Worm (Caenorhabditis elegans) whole organism, L4 larva: ENCODE results near the gene jac-1.

Source experiments
- dmd-8 ChIP-seq: fragments of 200-800 bp; sonication (Bioruptor generic); IDR thresholded peaks from 2 replicates; pipeline ENCODE4 v1.3.6; 2022; ENCODE audit warnings: missing genetic modification characterization, missing compliant biosample characterization
- duxl-1 ChIP-seq: sonication (generic microtip); optimal IDR thresholded peaks from 2 replicates; lab custom pipeline; 2016; ENCODE audit warnings: mild to moderate bottlenecking, missing genetic modification characterization, moderate library complexity, missing compliant biosample characterization; ENCODE audit not compliant: poor library complexity
- jun-1 ChIP-seq: fragments of 150-350 bp; optimal IDR thresholded peaks from 2 replicates; lab custom pipeline; 2014; ENCODE audit warnings: missing biosample characterization, missing genetic modification reagents, missing genetic modification characterization
- madf-5 ChIP-seq, 2 experiments: fragments of 200-800 bp; sonication (Bioruptor generic); IDR thresholded peaks; 2 replicates each; pipeline ENCODE4 v1.3.6; 2022; ENCODE audit warnings: missing compliant biosample characterization in 2 of 2, missing genetic modification characterization in 2 of 2
- nhr-77 ChIP-seq: fragments of 150-350 bp; optimal IDR thresholded peaks from 2 replicates; lab custom pipeline; 2014; ENCODE audit warnings: missing biosample characterization, missing genetic modification characterization
- snpc-4 ChIP-seq: fragments of 150-350 bp; optimal IDR thresholded peaks from 2 replicates; lab custom pipeline; 2014; ENCODE audit warnings: missing biosample characterization, missing genetic modification characterization
- unc-62 ChIP-seq, 3 experiments: fragments of 150-350 bp in 1 of 3; sonication (generic microtip); optimal IDR thresholded peaks in 2 of 3; peaks in 1 of 3; 1 replicate in 1 of 3; 2 replicates in 2 of 3; lab custom pipeline; 2014 to 2017; ENCODE audit warnings: missing biosample characterization in 3 of 3, missing genetic modification characterization in 3 of 3, missing genetic modification reagents in 3 of 3, missing genotype in 1 of 3
- zip-11 ChIP-seq: fragments of 200-800 bp; sonication (Bioruptor generic); IDR thresholded peaks from 2 replicates; pipeline ENCODE4 v1.3.6; 2022; ENCODE audit warnings: missing genetic modification characterization, missing compliant biosample characterization

- no peak for TF ChIP-seq unc-62 (GFP tag; optimal IDR thresholded peaks at IDR 0.05 in 1 of 2; lab: Kevin White, UChicago)
- no peak for TF ChIP-seq unc-62 (tag; optimal IDR thresholded peaks at IDR 0.05; lab: Kevin White, UChicago)
- no peak for TF ChIP-seq zip-11 (GFP tag; lab: Robert Waterston, UW)
- no peak for TF ChIP-seq nhr-77 (tag; lab: Kevin White, UChicago)
- no peak for TF ChIP-seq snpc-4
- no peak for TF ChIP-seq jun-1 (tag; lab: Kevin White, UChicago)
- TF ChIP-seq duxl-1 (tag; lab: Kevin White, UChicago), result no peak
- TF ChIP-seq madf-5 (GFP tag; IDR thresholded peaks at IDR 0.05; lab: Robert Waterston, UW), result no peak
- no peak for TF ChIP-seq dmd-8 (GFP tag; lab: Robert Waterston, UW)
These were observed 4.2 kb downstream of the jac-1 start for ce11 chrIV:16022438-16022837.
